Fruit fly (Drosophila melanogaster): Measurements from ENCODE around the gene sif.

- TF ChIP-seq gl (tag; optimal IDR thresholded peaks at IDR 0.05) = peak; percentile 17
- peak; percentile 82 for TF ChIP-seq EcR (GFP tag; optimal IDR thresholded peaks at IDR 0.05)
- no peak for TF ChIP-seq CG8159 (tag; optimal IDR thresholded peaks at IDR 0.05)
- no peak for TF ChIP-seq fd96Ca (GFP tag; IDR thresholded peaks at IDR 0.05)
- no peak for TF ChIP-seq rn (GFP tag; IDR thresholded peaks at IDR 0.05)
- TF ChIP-seq CG34367 (tag; optimal IDR thresholded peaks at IDR 0.05) = no peak
Measured at dm6 chr3L:5768532-5769497, 111.1 kb downstream of the sif start, which contains the start of the genes Ppat-Dpck and scny.

Measured in whole organism, pupa.